Fruit fly (Drosophila melanogaster): Measurements from ENCODE around the gene CG17192.

Gene CG17192

DNA sequence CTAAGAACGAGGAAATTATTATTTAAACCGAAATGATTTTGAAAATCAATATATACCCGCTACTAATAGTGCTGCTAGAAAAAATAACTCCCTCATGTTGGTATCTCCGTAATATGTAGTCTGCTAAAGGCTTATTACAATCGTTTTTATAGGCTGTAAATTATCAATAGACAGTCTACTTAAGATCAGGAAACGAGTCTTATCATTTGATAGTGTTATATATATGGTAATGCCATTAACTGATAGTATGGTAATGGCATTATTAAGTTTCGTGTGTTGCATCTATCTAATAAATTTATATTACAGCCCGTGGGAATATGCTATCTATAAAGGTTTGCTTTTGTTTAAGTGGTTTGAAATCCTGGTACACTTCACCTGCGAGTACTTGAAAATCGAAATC, at the start of gene CG17192:
CG17192 (minus strand) TSS at position 101 of the 400 bp plus-strand sequence.
- no peak for TF ChIP-seq so (GFP tag; IDR thresholded peaks at IDR 0.05)
- TF ChIP-seq mam (GFP tag; optimal IDR thresholded peaks at IDR 0.05), result no peak
- TF ChIP-seq exex (tag; optimal IDR thresholded peaks at IDR 0.05), result peak; percentile 34
- no peak for TF ChIP-seq fu2 (GFP tag; optimal IDR thresholded peaks at IDR 0.05)
- no peak for TF ChIP-seq br (optimal IDR thresholded peaks at IDR 0.05)

DNA sequence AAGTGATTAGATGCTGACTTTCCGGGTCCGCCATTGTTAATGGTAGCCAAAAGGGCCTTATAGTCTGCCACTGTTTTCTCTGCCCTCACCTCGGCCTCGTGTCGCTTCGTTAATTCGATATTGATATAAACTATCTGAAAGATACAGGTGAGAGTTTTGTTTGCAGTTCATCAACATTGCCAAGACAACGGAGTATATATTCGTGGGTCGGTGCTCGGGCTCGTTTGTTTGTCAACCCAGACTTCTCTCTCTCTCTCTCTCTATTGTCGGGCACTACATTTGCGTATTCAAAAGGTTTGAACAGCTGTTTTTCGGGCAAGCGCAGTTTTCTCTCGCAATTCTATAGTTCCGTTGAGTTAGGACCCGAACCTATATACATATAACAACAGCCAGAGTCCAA, 49.3 kb upstream of the CG17192 start:
- TF ChIP-seq ATbp (GFP tag; optimal IDR thresholded peaks at IDR 0.05), result peak; percentile 55
- TF ChIP-seq zen2 (GFP tag; IDR thresholded peaks at IDR 0.05; ENCODE audit: partially characterized antibody), result no peak
- TF ChIP-seq vvl (GFP tag; IDR thresholded peaks at IDR 0.05), result peak; percentile 33; the same call in 1 of the 2 replicates
- peak; percentile 54 for TF ChIP-seq ewg (GFP tag; optimal IDR thresholded peaks at IDR 0.05)
- TF ChIP-seq Blimp-1 (GFP tag; optimal IDR thresholded peaks at IDR 0.05), result peak; percentile 25
- peak; percentile 33 for TF ChIP-seq CG15514 (GFP tag; optimal IDR thresholded peaks at IDR 0.05)
- TF ChIP-seq Med (GFP tag), result peak; percentile 23
- peak; percentile 1 to 39 for TF ChIP-seq Trl (optimal IDR thresholded peaks at IDR 0.05)
- no peak for TF ChIP-seq Trl (GFP tag; optimal IDR thresholded peaks at IDR 0.05)
- TF ChIP-seq Asciz (GFP tag; optimal IDR thresholded peaks at IDR 0.05), result peak; percentile 39
- TF ChIP-seq Rfx (GFP tag; IDR thresholded peaks at IDR 0.05), result peak; percentile 21; the same call in 1 of the 2 replicates
- peak; percentile 52; the same call in 1 of the 2 replicates for TF ChIP-seq Awh (GFP tag; IDR thresholded peaks at IDR 0.05)
- peak; percentile 85 for TF ChIP-seq sens (GFP tag)
- no peak for TF ChIP-seq Bdp1 (GFP tag; optimal IDR thresholded peaks at IDR 0.05)
- peak; percentile 50 for TF ChIP-seq Hmr (GFP tag; optimal IDR thresholded peaks at IDR 0.05)
- TF ChIP-seq ci (GFP tag; IDR thresholded peaks at IDR 0.05), result 0 out of 3 replicates have a peak, but pooled peaks have one; percentile 56
- TF ChIP-seq CG17612 (GFP tag; IDR thresholded peaks at IDR 0.05), result no peak
- peak in 1 of 2 experiments; percentile 47 for TF ChIP-seq crp (GFP tag; optimal IDR thresholded peaks at IDR 0.05)
- peak; percentile 78 for TF ChIP-seq CG13894 (tag; optimal IDR thresholded peaks at IDR 0.05)
- TF ChIP-seq pum (GFP tag; optimal IDR thresholded peaks at IDR 0.05), result no peak
- TF ChIP-seq lab (GFP tag; optimal IDR thresholded peaks at IDR 0.05), result peak; percentile 73
- TF ChIP-seq CG18599 (GFP tag; optimal IDR thresholded peaks at IDR 0.05), result peak; percentile 59
- TF ChIP-seq prd (optimal IDR thresholded peaks at IDR 0.05), result no peak
- TF ChIP-seq prd (GFP tag; IDR thresholded peaks at IDR 0.05), result no peak
- peak; percentile 1 for TF ChIP-seq CG10209 (GFP tag; optimal IDR thresholded peaks at IDR 0.05)
- no peak for TF ChIP-seq CG14965 (GFP tag; optimal IDR thresholded peaks at IDR 0.05; ENCODE audit: borderline replicate concordance)
- TF ChIP-seq kni (GFP tag; optimal IDR thresholded peaks at IDR 0.05), result peak; percentile 5
- peak; percentile 9 for TF ChIP-seq wek (GFP tag; optimal IDR thresholded peaks at IDR 0.05)
- peak; percentile 50 for TF ChIP-seq fd64A (GFP tag; optimal IDR thresholded peaks at IDR 0.05)
- peak; percentile 10 for TF ChIP-seq Sox102F (GFP tag; optimal IDR thresholded peaks at IDR 0.05)
- peak; percentile 7 for TF ChIP-seq CG17385 (GFP tag; optimal IDR thresholded peaks at IDR 0.05)
- TF ChIP-seq CG1233 (GFP tag; optimal IDR thresholded peaks at IDR 0.05), result peak; percentile 3
- TF ChIP-seq sr (GFP tag; IDR thresholded peaks at IDR 0.05), result no peak
- peak; percentile 11 for TF ChIP-seq HHEX (GFP tag; optimal IDR thresholded peaks at IDR 0.05)
- no peak for TF ChIP-seq exex (tag; optimal IDR thresholded peaks at IDR 0.05)
- peak; percentile 24 for TF ChIP-seq CG12071 (GFP tag; optimal IDR thresholded peaks at IDR 0.05)
- peak; percentile 16 for TF ChIP-seq CG2120 (GFP tag; optimal IDR thresholded peaks at IDR 0.05)
- no peak for TF ChIP-seq usp (GFP tag; optimal IDR thresholded peaks at IDR 0.05)
- peak; percentile 17 for TF ChIP-seq Meics (GFP tag; optimal IDR thresholded peaks at IDR 0.05)
- TF ChIP-seq CG6813 (GFP tag; optimal IDR thresholded peaks at IDR 0.05), result peak; percentile 46
- TF ChIP-seq crol (GFP tag; IDR thresholded peaks at IDR 0.05), result no peak
